Worm (Caenorhabditis elegans) whole organism, late embryonic: Measurements from ENCODE around the gene Y48A5A.3.

Experiments
- ama-1 ChIP-seq: fragments of 150-350 bp; optimal IDR thresholded peaks from 2 replicates; lab custom pipeline; 2014
- ceh-19 ChIP-seq: fragments of 200-800 bp; sonication (Bioruptor generic); optimal IDR thresholded peaks from 2 replicates; lab custom pipeline; 2018; ENCODE audit warnings: mild to moderate bottlenecking, missing genetic modification characterization, missing compliant biosample characterization
- ceh-22 ChIP-seq: sonication (generic microtip); optimal IDR thresholded peaks from 2 replicates; lab custom pipeline; 2017; ENCODE audit warnings: missing biosample characterization, missing genetic modification characterization
- ceh-9 ChIP-seq: sonication (generic microtip); optimal IDR thresholded peaks from 2 replicates; lab custom pipeline; 2016; ENCODE audit warnings: mild to moderate bottlenecking, missing genetic modification characterization, inconsistent platforms, missing compliant biosample characterization
- elt-4 ChIP-seq: sonication (generic microtip); optimal IDR thresholded peaks from 2 replicates; lab custom pipeline; 2016; ENCODE audit warnings: missing genetic modification characterization, missing compliant biosample characterization
- eyg-1 ChIP-seq: sonication (generic microtip); optimal IDR thresholded peaks from 2 replicates; lab custom pipeline; 2016; ENCODE audit warnings: missing genotype, missing genetic modification characterization, missing compliant biosample characterization
- fax-1 ChIP-seq: sonication (generic microtip); optimal IDR thresholded peaks from 2 replicates; lab custom pipeline; 2016; ENCODE audit warnings: missing genotype, missing genetic modification characterization, missing compliant biosample characterization
- fkh-10 ChIP-seq: fragments of 150-350 bp; optimal IDR thresholded peaks from 2 replicates; lab custom pipeline; 2014; ENCODE audit warnings: missing biosample characterization, missing genetic modification reagents, missing genetic modification characterization
- nhr-11 ChIP-seq: fragments of 150-350 bp; optimal IDR thresholded peaks from 2 replicates; lab custom pipeline; 2014; ENCODE audit warnings: missing biosample characterization, missing genetic modification characterization
- nhr-232 ChIP-seq: sonication (generic microtip); optimal IDR thresholded peaks from 2 replicates; lab custom pipeline; 2016; ENCODE audit warnings: missing genetic modification characterization, missing compliant biosample characterization
- tbx-2 ChIP-seq: sonication (generic microtip); optimal IDR thresholded peaks from 2 replicates; lab custom pipeline; 2016; ENCODE audit warnings: missing genetic modification characterization, missing compliant biosample characterization
- unc-3 ChIP-seq, 2 experiments: fragments of 200-800 bp in 1 of 2; sonication (Bioruptor generic) in 1 of 2; sonication (generic microtip) in 1 of 2; conservative IDR thresholded peaks in 1 of 2; optimal IDR thresholded peaks in 1 of 2; 2 replicates each; pipeline versions ENCODE4 v1.3.6 to Lab custom; 2016 to 2022; ENCODE audit warnings: missing compliant biosample characterization in 2 of 2, missing genetic modification characterization in 2 of 2, missing genetic modification reagents in 1 of 2
- unc-55 ChIP-seq: sonication (generic microtip); optimal IDR thresholded peaks from 2 replicates; lab custom pipeline; 2017; ENCODE audit warnings: missing biosample characterization, missing genetic modification reagents, missing genetic modification characterization

- TF ChIP-seq eyg-1 (tag; lab: Kevin White, UChicago) (no peak), nhr-11 (tag; lab: Kevin White, UChicago) (no peak), ceh-22 (tag; lab: Kevin White, UChicago) (no peak), ama-1 (no peak), ceh-9 (tag; lab: Kevin White, UChicago) (no peak), fax-1 (tag; lab: Kevin White, UChicago) (no peak), fkh-10 (GFP tag; lab: Kevin White, UChicago) (no peak), ceh-19 (GFP tag; lab: Kevin White, UChicago) (no peak), unc-55 (GFP tag; lab: Kevin White, UChicago) (no peak), unc-3 (GFP tag; conservative IDR thresholded peaks at IDR 0.05; lab: Robert Waterston, UW) (no peak), unc-3 (tag; optimal IDR thresholded peaks at IDR 0.05; lab: Kevin White, UChicago) (no peak), tbx-2 (tag; lab: Kevin White, UChicago) (no peak), nhr-232 (tag; lab: Kevin White, UChicago) (no peak), elt-4 (tag; lab: Kevin White, UChicago) (no peak)
These were observed 21.6 kb upstream of the Y48A5A.3 start, which contains the start of gene tsen-54 for ce11 chrIV:1947891-1948290.
